In the genomic region with DNA sequence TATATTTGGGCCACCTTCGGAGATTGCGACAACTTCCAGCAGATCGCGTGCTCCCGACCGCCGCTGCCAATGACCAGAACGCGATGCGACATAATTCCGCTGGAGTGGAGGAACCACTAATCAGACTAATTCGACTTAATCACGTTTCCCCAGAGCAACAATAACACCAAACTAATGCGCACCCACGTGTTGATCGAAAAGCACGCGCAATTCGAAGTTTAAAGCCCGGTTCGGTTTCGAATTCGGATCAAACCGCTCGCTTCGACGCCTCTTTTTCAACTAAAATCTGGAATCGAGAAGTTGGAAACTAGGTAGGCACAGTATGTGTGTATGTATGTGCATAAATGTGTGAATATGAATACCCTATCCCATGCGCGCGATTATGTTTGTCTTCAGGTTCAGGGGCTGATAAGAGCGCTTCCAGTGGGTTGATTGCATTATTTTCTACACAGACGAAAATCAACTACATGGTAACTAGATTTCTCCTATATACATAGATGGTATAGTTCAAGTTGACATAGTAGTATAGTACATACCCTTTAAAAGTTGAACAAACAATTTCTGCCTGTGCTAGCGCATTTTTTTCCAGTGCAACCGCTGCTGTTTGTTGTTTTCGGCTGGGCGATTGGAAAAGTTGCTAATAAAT, we compare ENCODE assay signal across 2 fruit fly cellular contexts.
A peak's percentile ranks its signal among the peaks of the same experiment; 100 is the strongest.
TF ChIP-seq lines count a peak whose summit lies in the region.

A gene (minus strand): TSS at position 285 of the 646 bp plus-strand sequence.

TF ChIP-seq in whole organism, embryonic, 481 proteins besides CTCF, POLR2A, EP300 and RAD21 (continued from another document and continues in another):
- peak; percentile 92 for TF ChIP-seq sens (GFP tag; lab: Kevin White, UChicago)
- peak; percentile 44 for TF ChIP-seq B-H2 (GFP tag; optimal IDR thresholded peaks at IDR 0.05; lab: Kevin White, UChicago)
- no peak for TF ChIP-seq tap (tag; optimal IDR thresholded peaks at IDR 0.05; lab: Kevin White, UChicago)
- TF ChIP-seq maf-S (GFP tag; optimal IDR thresholded peaks at IDR 0.05; lab: Kevin White, UChicago): peak; percentile 76
- TF ChIP-seq Lim3 (GFP tag; IDR thresholded peaks at IDR 0.05; lab: Robert Waterston, UW): no peak
- no peak for TF ChIP-seq br (optimal IDR thresholded peaks at IDR 0.05; lab: Kevin White, UChicago)
- TF ChIP-seq Xbp1 (GFP tag; optimal IDR thresholded peaks at IDR 0.05; lab: Kevin White, UChicago): peak; percentile 69
- peak; percentile 42 for TF ChIP-seq Deaf1 (tag; optimal IDR thresholded peaks at IDR 0.05; lab: Kevin White, UChicago)
- TF ChIP-seq aop (GFP tag; IDR thresholded peaks at IDR 0.05; lab: Robert Waterston, UW): no peak
- TF ChIP-seq Rx (GFP tag; IDR thresholded peaks at IDR 0.05; lab: Robert Waterston, UW): no peak
- peak; percentile 66 for TF ChIP-seq Bteb2 (GFP tag; optimal IDR thresholded peaks at IDR 0.05; lab: Kevin White, UChicago)
- peak; percentile 68 for TF ChIP-seq CoRest (tag; optimal IDR thresholded peaks at IDR 0.05; lab: Kevin White, UChicago)
- TF ChIP-seq nerfin-1 (tag; optimal IDR thresholded peaks at IDR 0.05; lab: Kevin White, UChicago): no peak
- no peak for TF ChIP-seq HmgD (GFP tag; optimal IDR thresholded peaks at IDR 0.05; lab: Kevin White, UChicago)
- no peak for TF ChIP-seq Trl (optimal IDR thresholded peaks at IDR 0.05; lab: Kevin White, UChicago)
- TF ChIP-seq Trl (GFP tag; optimal IDR thresholded peaks at IDR 0.05; lab: Kevin White, UChicago): peak; percentile 69
- TF ChIP-seq CG7839 (tag; optimal IDR thresholded peaks at IDR 0.05; lab: Kevin White, UChicago): peak; percentile 78
- peak; percentile 72 for TF ChIP-seq CG13624 (GFP tag; optimal IDR thresholded peaks at IDR 0.05; lab: Kevin White, UChicago)
- TF ChIP-seq chn (GFP tag; optimal IDR thresholded peaks at IDR 0.05; lab: Kevin White, UChicago): peak; percentile 55
- TF ChIP-seq sisA (GFP tag; IDR thresholded peaks at IDR 0.05; lab: Robert Waterston, UW): peak; percentile 34; the same call in 1 of the 2 replicates
- TF ChIP-seq Dbx (GFP tag; IDR thresholded peaks at IDR 0.05; lab: Robert Waterston, UW): peak; percentile 63; the same call in 2 of the 3 replicates
- peak; percentile 65 for TF ChIP-seq Nf-YB (GFP tag; optimal IDR thresholded peaks at IDR 0.05; lab: Kevin White, UChicago)
- no peak for TF ChIP-seq CG15514 (GFP tag; optimal IDR thresholded peaks at IDR 0.05; lab: Kevin White, UChicago)
- TF ChIP-seq CG12659 (GFP tag; optimal IDR thresholded peaks at IDR 0.05; lab: Kevin White, UChicago): peak; percentile 76
- TF ChIP-seq gsb (GFP tag; IDR thresholded peaks at IDR 0.05; lab: Robert Waterston, UW): no peak
- TF ChIP-seq CG2199 (GFP tag; IDR thresholded peaks at IDR 0.05; lab: Robert Waterston, UW): no peak
- TF ChIP-seq CG17385 (GFP tag; optimal IDR thresholded peaks at IDR 0.05; lab: Kevin White, UChicago): peak; percentile 76
- TF ChIP-seq ttk (GFP tag; IDR thresholded peaks at IDR 0.05; lab: Robert Waterston, UW): peak; percentile 58; the same call in 1 of the 2 replicates
- no peak; the same call in 1 of the 2 replicates for TF ChIP-seq CG43689 (GFP tag; IDR thresholded peaks at IDR 0.05; lab: Robert Waterston, UW)
- TF ChIP-seq CG16815 (GFP tag; optimal IDR thresholded peaks at IDR 0.05; lab: Kevin White, UChicago): peak; percentile 0
- TF ChIP-seq Sin3A (optimal IDR thresholded peaks at IDR 0.05; lab: Kevin White, UChicago): no peak
- peak; percentile 73 for TF ChIP-seq ATbp (GFP tag; optimal IDR thresholded peaks at IDR 0.05; lab: Kevin White, UChicago)
- no peak for TF ChIP-seq sc (optimal IDR thresholded peaks at IDR 0.05; lab: Kevin White, UChicago)
- peak; percentile 67 for TF ChIP-seq sc (GFP tag; optimal IDR thresholded peaks at IDR 0.05; lab: Kevin White, UChicago)
- TF ChIP-seq CG10959 (GFP tag; IDR thresholded peaks at IDR 0.05; lab: Robert Waterston, UW): no peak; the same call in 1 of the 2 replicates
- TF ChIP-seq ara (GFP tag; IDR thresholded peaks at IDR 0.05; lab: Robert Waterston, UW): no peak; the same call in 1 of the 2 replicates
- TF ChIP-seq CG2889 (GFP tag; IDR thresholded peaks at IDR 0.05; lab: Robert Waterston, UW): peak; percentile 68; the same call in 2 of the 3 replicates
- peak; percentile 80 for TF ChIP-seq CG8924 (tag; optimal IDR thresholded peaks at IDR 0.05; lab: Kevin White, UChicago)
- no peak for TF ChIP-seq peb (GFP tag; IDR thresholded peaks at IDR 0.05; lab: Robert Waterston, UW)
- no peak; the same call in 1 of the 2 replicates for TF ChIP-seq Ravus (GFP tag; IDR thresholded peaks at IDR 0.05; lab: Robert Waterston, UW)
- peak; percentile 19 for TF ChIP-seq CG6765 (GFP tag; optimal IDR thresholded peaks at IDR 0.05; lab: Kevin White, UChicago)
- TF ChIP-seq MBD-R2 (GFP tag; IDR thresholded peaks at IDR 0.05; lab: Robert Waterston, UW): peak; percentile 57
- no peak; the same call in 1 of the 2 replicates for TF ChIP-seq Bgb (GFP tag; IDR thresholded peaks at IDR 0.05; lab: Robert Waterston, UW; ENCODE audit: partially characterized antibody)
- TF ChIP-seq CG33213 (GFP tag; optimal IDR thresholded peaks at IDR 0.05; lab: Kevin White, UChicago): peak; percentile 66
- TF ChIP-seq Hand (GFP tag; optimal IDR thresholded peaks at IDR 0.05; lab: Kevin White, UChicago): peak; percentile 59
- TF ChIP-seq CG9609 (GFP tag; optimal IDR thresholded peaks at IDR 0.05; lab: Kevin White, UChicago): peak; percentile 69
- no peak for TF ChIP-seq gce (GFP tag; IDR thresholded peaks at IDR 0.05; lab: Robert Waterston, UW)
- TF ChIP-seq dmrt11E (tag; optimal IDR thresholded peaks at IDR 0.05; lab: Kevin White, UChicago): peak; percentile 24
- no peak for TF ChIP-seq CG31224 (GFP tag; IDR thresholded peaks at IDR 0.05; lab: Robert Waterston, UW)
- TF ChIP-seq ap (GFP tag; IDR thresholded peaks at IDR 0.05; lab: Robert Waterston, UW): no peak
- peak; percentile 41; the same call in 1 of the 2 replicates for TF ChIP-seq CG7372 (GFP tag; IDR thresholded peaks at IDR 0.05; lab: Robert Waterston, UW)
- peak; percentile 70; the same call in 1 of the 2 replicates for TF ChIP-seq HLH3B (GFP tag; IDR thresholded peaks at IDR 0.05; lab: Robert Waterston, UW)
- TF ChIP-seq CG1233 (GFP tag; optimal IDR thresholded peaks at IDR 0.05; lab: Kevin White, UChicago): no peak
- no peak for TF ChIP-seq toy (GFP tag; IDR thresholded peaks at IDR 0.05; lab: Robert Waterston, UW)
- peak; percentile 75 for TF ChIP-seq CG1792 (GFP tag; optimal IDR thresholded peaks at IDR 0.05; lab: Kevin White, UChicago)
- TF ChIP-seq Six4 (GFP tag; optimal IDR thresholded peaks at IDR 0.05; lab: Kevin White, UChicago): peak; percentile 6
- no peak for TF ChIP-seq CG31365 (tag; optimal IDR thresholded peaks at IDR 0.05; lab: Kevin White, UChicago)
- no peak for TF ChIP-seq CG8290 (GFP tag; optimal IDR thresholded peaks at IDR 0.05; lab: Kevin White, UChicago)
- TF ChIP-seq CG8290 (tag; optimal IDR thresholded peaks at IDR 0.05; lab: Kevin White, UChicago): no peak
- TF ChIP-seq pnt (GFP tag; optimal IDR thresholded peaks at IDR 0.05; lab: Kevin White, UChicago): peak; percentile 55
- no peak; the same call in 1 of the 2 replicates for TF ChIP-seq ham (GFP tag; IDR thresholded peaks at IDR 0.05; lab: Robert Waterston, UW)
- TF ChIP-seq CG4854 (GFP tag; optimal IDR thresholded peaks at IDR 0.05; lab: Kevin White, UChicago): peak; percentile 65

TF ChIP-seq in whole organism, prepupa, 60 proteins besides CTCF, POLR2A, EP300 and RAD21 (continued from another document):
- TF ChIP-seq Eip75B (GFP tag; optimal IDR thresholded peaks at IDR 0.05; lab: Kevin White, UChicago) (peak; percentile 75), Ets21C (GFP tag; optimal IDR thresholded peaks at IDR 0.05; lab: Kevin White, UChicago) (peak; percentile 82), CG11294 (GFP tag; IDR thresholded peaks at IDR 0.05; lab: Robert Waterston, UW) (no peak), CG32006 (GFP tag; optimal IDR thresholded peaks at IDR 0.05; lab: Kevin White, UChicago) (peak; percentile 74), salr (GFP tag; optimal IDR thresholded peaks at IDR 0.05; lab: Kevin White, UChicago) (peak in 1 of 2 experiments; percentile 34), Sox15 (GFP tag; optimal IDR thresholded peaks at IDR 0.05; lab: Kevin White, UChicago) (peak; percentile 59), pdm3 (GFP tag; optimal IDR thresholded peaks at IDR 0.05; lab: Kevin White, UChicago) (peak; percentile 79), Lpt (GFP tag; optimal IDR thresholded peaks at IDR 0.05; lab: Kevin White, UChicago) (peak; percentile 44), CG6792 (GFP tag; optimal IDR thresholded peaks at IDR 0.05; lab: Kevin White, UChicago) (peak; percentile 70), Gug (GFP tag; IDR thresholded peaks at IDR 0.05; lab: Robert Waterston, UW) (peak; percentile 30; the same call in 1 of the 2 replicates), acj6 (GFP tag; optimal IDR thresholded peaks at IDR 0.05; lab: Kevin White, UChicago) (peak; percentile 72)
